Worm (Caenorhabditis elegans) whole organism, early embryonic: Measurements from ENCODE around the gene C04G6.13.

ENCODE experiments used
- B0310.2 ChIP-seq: sonication (generic microtip); optimal IDR thresholded peaks from 2 replicates; lab custom pipeline; 2016; ENCODE audit warnings: mild to moderate bottlenecking, missing genetic modification characterization, missing compliant biosample characterization
- F13C5.2 ChIP-seq: sonication (generic microtip); optimal IDR thresholded peaks from 2 replicates; lab custom pipeline; 2017; ENCODE audit warnings: mild to moderate bottlenecking, missing genetic modification characterization, inconsistent platforms, missing compliant biosample characterization
- aly-1 ChIP-seq: sonication (generic microtip); optimal IDR thresholded peaks from 2 replicates; lab custom pipeline; 2016; ENCODE audit warnings: missing genetic modification characterization, missing compliant biosample characterization
- ama-1 ChIP-seq: fragments of 150-350 bp; optimal IDR thresholded peaks from 2 replicates; lab custom pipeline; 2014
- ceh-13 ChIP-seq: fragments of 200-800 bp; sonication (Bioruptor generic); optimal IDR thresholded peaks from 2 replicates; lab custom pipeline; 2018; ENCODE audit warnings: mild to moderate bottlenecking, missing genetic modification characterization, missing compliant biosample characterization
- ceh-36 ChIP-seq: sonication (generic microtip); optimal IDR thresholded peaks from 2 replicates; lab custom pipeline; 2016; ENCODE audit warnings: missing genetic modification characterization, inconsistent platforms, missing compliant biosample characterization
- ets-7 ChIP-seq: sonication (generic microtip); optimal IDR thresholded peaks from 2 replicates; lab custom pipeline; 2016; ENCODE audit warnings: missing genotype, missing genetic modification characterization, missing compliant biosample characterization
- flt-1 ChIP-seq: fragments of 200-800 bp; sonication (Bioruptor generic); IDR thresholded peaks from 2 replicates; pipeline ENCODE4 v1.3.6; 2022; ENCODE audit warnings: missing genetic modification characterization, missing compliant biosample characterization
- hmbx-1 ChIP-seq: sonication (generic microtip); optimal IDR thresholded peaks from 2 replicates; lab custom pipeline; 2016; ENCODE audit warnings: mild to moderate bottlenecking, missing genetic modification characterization, missing compliant biosample characterization
- hmg-4 ChIP-seq: fragments of 200-800 bp; sonication (Bioruptor generic); optimal IDR thresholded peaks from 2 replicates; lab custom pipeline; 2018; ENCODE audit warnings: mild to moderate bottlenecking, missing genetic modification characterization, missing compliant biosample characterization
- hnd-1 ChIP-seq: sonication (generic microtip); optimal IDR thresholded peaks from 2 replicates; lab custom pipeline; 2016; ENCODE audit warnings: missing genetic modification characterization, missing compliant biosample characterization
- pes-1 ChIP-seq: fragments of 200-800 bp; sonication (Bioruptor generic); IDR thresholded peaks from 2 replicates; pipeline ENCODE4 v1.3.6; 2022; ENCODE audit warnings: missing genetic modification reagents, missing genetic modification characterization, missing compliant biosample characterization
- scrt-1 ChIP-seq: fragments of 200-800 bp; sonication (Bioruptor generic); IDR thresholded peaks from 2 replicates; pipeline ENCODE4 v1.3.6; 2022; ENCODE audit warnings: missing genetic modification characterization, missing compliant biosample characterization
- sea-1 ChIP-seq: fragments of 200-800 bp; sonication (Bioruptor generic); conservative IDR thresholded peaks from 2 replicates; pipeline ENCODE4 v1.3.6; 2022; ENCODE audit warnings: missing genetic modification characterization, missing compliant biosample characterization
- tbx-11 ChIP-seq: fragments of 200-800 bp; sonication (Bioruptor generic); IDR thresholded peaks from 2 replicates; pipeline ENCODE4 v1.3.6; 2022; ENCODE audit warnings: missing genetic modification characterization, missing compliant biosample characterization
- tbx-37 ChIP-seq: fragments of 200-800 bp; sonication (Bioruptor generic); conservative IDR thresholded peaks from 2 replicates; pipeline ENCODE4 v1.3.6; 2022; ENCODE audit warnings: missing genetic modification reagents, missing genetic modification characterization, missing compliant biosample characterization
- tra-4 ChIP-seq: sonication (generic microtip); optimal IDR thresholded peaks from 2 replicates; lab custom pipeline; 2017; ENCODE audit warnings: missing genetic modification characterization, missing compliant biosample characterization

Gene C04G6.13

DNA sequence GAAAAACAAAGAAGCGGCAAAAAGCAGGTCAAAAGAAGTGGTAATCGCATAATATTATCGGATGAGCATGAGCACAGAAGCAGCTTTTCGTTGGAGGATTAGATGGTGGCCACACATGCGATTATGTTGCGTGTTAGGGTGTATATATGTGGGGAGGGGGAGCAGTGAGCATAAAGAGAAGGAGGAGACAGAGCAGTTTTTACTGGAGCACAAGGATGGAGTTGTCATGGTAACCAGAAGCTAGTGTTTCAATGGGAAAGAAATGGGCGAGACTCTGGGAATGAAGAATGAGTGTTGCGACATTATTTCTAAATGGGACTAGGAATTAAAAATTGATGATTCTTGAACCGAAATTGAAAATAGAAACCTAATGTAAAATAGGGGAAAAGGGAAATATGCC lies 26.1 kb upstream of the C04G6.13 start, which contains the start of gene C27A2.8:
Gene C27A2.8, minus strand, starts transcription at position 117 of the 400 bp plus-strand sequence.
- TF ChIP-seq aly-1 (tag; lab: Kevin White, UChicago), result peak; percentile 10
- TF ChIP-seq tbx-37 (GFP tag; lab: Robert Waterston, UW), result no peak

DNA sequence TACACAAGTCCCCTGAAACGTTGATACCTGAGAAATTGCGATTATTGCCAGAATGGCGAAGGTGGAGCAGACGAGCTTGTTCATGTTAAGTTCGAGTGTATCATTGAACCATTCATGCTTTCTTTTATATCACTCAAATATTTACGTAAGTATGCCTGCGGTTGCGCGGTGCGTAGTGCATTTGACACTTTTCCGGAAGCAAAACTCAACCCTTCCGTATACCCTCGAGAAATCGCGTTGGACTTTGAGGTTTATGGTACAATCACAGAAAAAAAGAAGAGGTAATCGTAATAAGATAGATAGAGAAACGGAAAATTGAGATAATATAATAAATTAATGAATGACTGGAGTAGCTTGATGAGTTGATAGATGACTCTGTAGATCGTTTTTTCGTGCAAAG lies 24.5 kb upstream of the C04G6.13 start, which contains the start of gene idpb-2:
Gene idpb-2, minus strand, starts transcription at position 101 of the 400 bp plus-strand sequence.
- TF ChIP-seq scrt-1 (GFP tag; lab: Robert Waterston, UW) (no peak), aly-1 (tag; lab: Kevin White, UChicago) (no peak), pes-1 (GFP tag; lab: Robert Waterston, UW) (no peak), ama-1 (no peak), hnd-1 (tag; lab: Kevin White, UChicago) (no peak), ceh-13 (GFP tag; lab: Kevin White, UChicago) (no peak), tbx-11 (GFP tag; lab: Robert Waterston, UW) (no peak), flt-1 (GFP tag; lab: Robert Waterston, UW) (no peak), tbx-37 (GFP tag; lab: Robert Waterston, UW) (no peak), hmg-4 (GFP tag; lab: Kevin White, UChicago) (no peak)

DNA sequence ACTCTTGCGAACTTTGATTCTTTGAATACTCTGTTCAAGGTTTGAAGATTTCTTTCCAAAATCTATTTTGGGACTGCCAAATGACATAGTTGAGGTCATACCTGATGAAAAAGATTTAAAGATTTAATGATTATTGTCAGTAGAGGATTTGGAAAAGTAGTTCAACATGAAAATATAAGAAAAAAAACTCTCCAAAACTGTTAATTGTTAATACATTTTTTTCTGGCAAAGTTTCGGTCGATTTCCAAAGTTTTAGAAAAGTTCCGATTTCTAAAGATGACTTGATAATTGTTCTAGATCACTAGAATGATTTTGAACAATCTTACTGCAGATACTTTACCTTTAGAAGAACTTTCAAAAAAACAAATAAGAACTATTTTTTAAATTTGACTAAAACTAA lies 22.8 kb upstream of the C04G6.13 start, which contains the start of gene C27A2.7:
Gene C27A2.7, minus strand, starts transcription at position 101 of the 400 bp plus-strand sequence.
- TF ChIP-seq scrt-1 (GFP tag; lab: Robert Waterston, UW), result no peak
- TF ChIP-seq ama-1, result no peak
- no peak for TF ChIP-seq tra-4 (tag; lab: Kevin White, UChicago)
- TF ChIP-seq aly-1 (tag; lab: Kevin White, UChicago), result no peak
- no peak for TF ChIP-seq ets-7 (tag; lab: Kevin White, UChicago)
- TF ChIP-seq pes-1 (GFP tag; lab: Robert Waterston, UW), result no peak
- TF ChIP-seq flt-1 (GFP tag; lab: Robert Waterston, UW), result no peak
- no peak for TF ChIP-seq B0310.2

DNA sequence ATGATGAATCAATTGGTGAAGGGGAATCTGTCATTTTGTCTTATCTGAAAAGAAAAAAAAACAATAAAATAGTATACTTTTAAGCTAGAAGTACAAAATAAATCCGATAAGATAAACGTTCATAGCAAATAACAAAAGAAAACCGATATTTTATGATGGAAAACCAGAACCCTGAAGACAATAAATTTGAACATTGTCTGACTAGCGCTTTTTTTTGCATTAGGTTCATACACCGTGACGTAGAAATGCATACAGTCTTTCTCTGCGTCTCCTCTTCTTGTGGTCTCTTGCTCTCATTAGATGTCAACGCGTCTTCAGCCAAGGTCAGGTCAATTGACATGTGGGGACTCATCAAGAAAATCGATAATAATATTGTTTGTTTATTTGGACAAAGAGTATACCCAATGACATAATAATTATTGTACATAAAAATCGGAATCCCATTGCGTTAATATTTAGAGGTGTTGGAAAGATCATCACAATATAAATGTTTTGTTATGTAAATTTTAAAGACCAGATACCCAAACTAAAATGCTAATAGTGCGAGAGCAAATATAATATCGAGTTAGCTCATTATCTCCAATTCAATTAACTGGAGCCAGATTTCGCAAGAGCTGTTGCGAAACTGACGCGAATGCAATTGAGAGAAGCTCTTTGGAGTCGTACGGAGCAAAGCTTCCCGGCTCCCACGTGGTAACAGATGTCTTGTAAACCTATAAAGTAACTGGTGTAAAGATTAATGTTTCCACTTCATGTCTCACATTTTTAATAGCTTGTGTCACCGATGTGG lies 12.7 kb upstream of the C04G6.13 start, which contains the start of gene dsh-2:
Gene dsh-2, minus strand, starts transcription at position 51 of the 790 bp plus-strand sequence.
- TF ChIP-seq F13C5.2 (tag; lab: Kevin White, UChicago) (no peak), flt-1 (GFP tag; lab: Robert Waterston, UW) (no peak), hmbx-1 (no peak), ceh-36 (tag; lab: Kevin White, UChicago) (no peak), tra-4 (tag; lab: Kevin White, UChicago) (no peak), hmg-4 (GFP tag; lab: Kevin White, UChicago) (no peak), B0310.2 (no peak), ceh-13 (GFP tag; lab: Kevin White, UChicago) (no peak), tbx-11 (GFP tag; lab: Robert Waterston, UW) (no peak), hnd-1 (tag; lab: Kevin White, UChicago) (no peak), tbx-37 (GFP tag; lab: Robert Waterston, UW) (no peak), ets-7 (tag; lab: Kevin White, UChicago) (no peak), ama-1 (no peak), pes-1 (GFP tag; lab: Robert Waterston, UW) (no peak)

DNA sequence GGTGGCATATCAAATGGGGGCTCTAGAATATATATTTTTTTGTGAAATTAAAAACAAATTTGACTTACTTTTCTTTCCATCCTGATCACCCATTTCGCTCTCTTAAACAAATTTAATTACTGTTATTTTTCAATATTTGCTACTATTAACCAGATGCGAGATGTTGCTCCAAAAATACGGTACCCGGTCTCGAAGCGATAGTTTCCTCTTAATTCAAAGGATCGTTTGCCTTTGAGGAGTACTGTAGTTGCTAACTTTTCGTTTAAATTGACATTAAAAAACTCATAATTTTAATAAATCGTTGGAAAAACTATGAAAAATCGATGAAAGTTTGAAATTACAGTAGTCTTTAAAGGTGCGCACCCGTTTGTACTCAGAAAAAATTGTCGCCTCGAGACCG lies 10.7 kb upstream of the C04G6.13 start, which contains the start of gene C04G6.4:
Gene C04G6.4, minus strand, starts transcription at position 101 of the 400 bp plus-strand sequence.
- no peak for TF ChIP-seq F13C5.2 (tag; lab: Kevin White, UChicago)
- TF ChIP-seq tra-4 (tag; lab: Kevin White, UChicago), result no peak
- no peak for TF ChIP-seq hnd-1 (tag; lab: Kevin White, UChicago)
- TF ChIP-seq pes-1 (GFP tag; lab: Robert Waterston, UW), result no peak
- no peak for TF ChIP-seq hmg-4 (GFP tag; lab: Kevin White, UChicago)
- TF ChIP-seq tbx-11 (GFP tag; lab: Robert Waterston, UW), result no peak
- TF ChIP-seq tbx-37 (GFP tag; lab: Robert Waterston, UW), result no peak
- no peak for TF ChIP-seq flt-1 (GFP tag; lab: Robert Waterston, UW)
- no peak for TF ChIP-seq ceh-13 (GFP tag; lab: Kevin White, UChicago)
- no peak for TF ChIP-seq ama-1
- TF ChIP-seq scrt-1 (GFP tag; lab: Robert Waterston, UW), result no peak
- TF ChIP-seq sea-1 (GFP tag; lab: Robert Waterston, UW), result no peak
- no peak for TF ChIP-seq hmbx-1
- no peak for TF ChIP-seq aly-1 (tag; lab: Kevin White, UChicago)
- TF ChIP-seq B0310.2, result no peak

DNA sequence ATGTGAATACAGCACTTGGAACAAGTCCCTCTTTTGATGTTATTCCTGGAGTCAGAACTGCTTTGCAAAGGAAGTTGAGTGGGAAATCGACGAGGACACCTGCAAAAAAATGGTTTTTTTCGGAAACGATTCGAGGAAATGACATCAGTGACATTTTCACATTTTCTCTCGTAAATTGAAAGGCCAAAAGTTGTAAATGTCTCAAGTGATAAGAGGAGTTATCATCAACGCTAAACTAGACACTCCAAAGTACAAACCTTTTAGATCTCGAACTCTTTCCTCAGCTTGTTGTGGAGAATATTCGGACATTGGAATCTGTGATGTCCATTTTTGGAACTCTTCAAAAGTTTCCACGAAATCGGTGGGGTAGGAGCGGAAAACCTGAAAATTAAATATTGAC lies 9.8 kb upstream of the C04G6.13 start:
- TF ChIP-seq pes-1 (GFP tag; lab: Robert Waterston, UW) (no peak), hnd-1 (tag; lab: Kevin White, UChicago) (no peak), hmg-4 (GFP tag; lab: Kevin White, UChicago) (no peak), sea-1 (GFP tag; lab: Robert Waterston, UW) (no peak), ama-1 (no peak), F13C5.2 (tag; lab: Kevin White, UChicago) (no peak), ceh-36 (tag; lab: Kevin White, UChicago) (no peak), scrt-1 (GFP tag; lab: Robert Waterston, UW) (no peak), tbx-11 (GFP tag; lab: Robert Waterston, UW) (no peak), tbx-37 (GFP tag; lab: Robert Waterston, UW) (no peak), ceh-13 (GFP tag; lab: Kevin White, UChicago) (no peak), ets-7 (tag; lab: Kevin White, UChicago) (no peak), flt-1 (GFP tag; lab: Robert Waterston, UW) (no peak), aly-1 (tag; lab: Kevin White, UChicago) (no peak), B0310.2 (no peak), hmbx-1 (no peak), tra-4 (tag; lab: Kevin White, UChicago) (no peak)

DNA sequence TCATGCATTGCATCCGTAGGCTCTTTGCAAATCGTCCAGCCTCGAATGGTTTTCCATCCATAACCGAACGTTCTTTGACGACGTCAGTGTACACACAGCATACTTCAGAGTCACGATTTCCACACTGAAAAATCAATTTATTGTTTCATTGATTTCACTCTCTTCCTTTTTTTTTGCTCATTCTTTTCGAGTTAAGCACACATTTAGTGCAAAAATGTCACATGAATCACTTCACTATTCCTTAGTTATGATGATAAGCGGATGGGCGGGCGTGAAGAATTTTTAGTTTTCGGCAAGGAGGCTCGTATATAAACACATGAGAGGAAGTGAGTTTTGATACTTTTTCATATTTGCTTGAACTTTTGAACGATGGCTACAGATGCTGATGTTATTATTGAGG lies 8.6 kb upstream of the C04G6.13 start, which contains the start of gene txt-9:
Gene txt-9, plus strand, starts transcription at position 336 of the 400 bp plus-strand sequence.
- TF ChIP-seq scrt-1 (GFP tag; lab: Robert Waterston, UW) (no peak), ets-7 (tag; lab: Kevin White, UChicago) (no peak), tra-4 (tag; lab: Kevin White, UChicago) (no peak), pes-1 (GFP tag; lab: Robert Waterston, UW) (no peak), tbx-37 (GFP tag; lab: Robert Waterston, UW) (no peak), tbx-11 (GFP tag; lab: Robert Waterston, UW) (no peak), flt-1 (GFP tag; lab: Robert Waterston, UW) (no peak), ceh-13 (GFP tag; lab: Kevin White, UChicago) (no peak), F13C5.2 (tag; lab: Kevin White, UChicago) (no peak), aly-1 (tag; lab: Kevin White, UChicago) (no peak), ama-1 (no peak), B0310.2 (no peak), hnd-1 (tag; lab: Kevin White, UChicago) (no peak), ceh-36 (tag; lab: Kevin White, UChicago) (no peak), sea-1 (GFP tag; lab: Robert Waterston, UW) (no peak), hmg-4 (GFP tag; lab: Kevin White, UChicago) (no peak), hmbx-1 (no peak)
